Fruit fly (Drosophila melanogaster) whole organism, embryonic: ENCODE data around the gene CG5498.

ENCODE experiments used
- BtbVII ChIP-seq: fragments of 200-800 bp; sonication (Bioruptor generic); optimal IDR thresholded peaks from 3 replicates; lab custom pipeline; 2017; ENCODE audit warnings: missing biosample characterization, mild to moderate bottlenecking, missing genetic modification characterization
- CG10979 ChIP-seq: fragments of 200-800 bp; sonication (Bioruptor generic); optimal IDR thresholded peaks from 2 replicates; lab custom pipeline; 2018; ENCODE audit warnings: missing biosample characterization, mild to moderate bottlenecking, missing genetic modification characterization, moderate library complexity
- CG11398 ChIP-seq: fragments of 200-800 bp; sonication (Bioruptor generic); optimal IDR thresholded peaks from 2 replicates; lab custom pipeline; 2016; ENCODE audit warnings: missing biosample characterization, missing genetic modification characterization
- CG11456 ChIP-seq: fragments of 200-800 bp; sonication (Bioruptor generic); IDR thresholded peaks from 3 replicates; pipeline ENCODE4 v1.3.6; 2022; ENCODE audit warnings: missing biosample characterization, missing genetic modification characterization
- CG11696 ChIP-seq: fragments of 200-800 bp; sonication (Bioruptor generic); IDR thresholded peaks from 2 replicates; pipeline ENCODE4 v1.3.6; 2022; ENCODE audit warnings: missing biosample characterization, missing genetic modification characterization
- CG12104 ChIP-seq: fragments of 200-800 bp; sonication (Bioruptor generic); optimal IDR thresholded peaks from 3 replicates; lab custom pipeline; 2016; ENCODE audit warnings: missing biosample characterization, missing genetic modification characterization
- CG1233 ChIP-seq: fragments of 200-800 bp; sonication (Bioruptor generic); optimal IDR thresholded peaks from 4 replicates; lab custom pipeline; 2018; ENCODE audit warnings: missing biosample characterization, mild to moderate bottlenecking, missing genetic modification characterization
- CG12659 ChIP-seq: fragments of 200-800 bp; sonication (Bioruptor generic); optimal IDR thresholded peaks from 3 replicates; lab custom pipeline; 2017; ENCODE audit warnings: mild to moderate bottlenecking, missing biosample characterization, missing genetic modification reagents, missing genetic modification characterization
- CG12744 ChIP-seq: fragments of 200-800 bp; sonication (Bioruptor generic); optimal IDR thresholded peaks from 2 replicates; lab custom pipeline; 2016; ENCODE audit warnings: missing biosample characterization, missing genetic modification characterization
- CG13287 ChIP-seq: fragments of 200-800 bp; sonication (Bioruptor generic); IDR thresholded peaks from 2 replicates; pipeline ENCODE4 v1.3.6; 2022; ENCODE audit warnings: missing biosample characterization, missing genetic modification characterization; ENCODE audit not compliant: partially characterized antibody
- CG14441 ChIP-seq: fragments of 200-800 bp; sonication (Bioruptor generic); IDR thresholded peaks from 2 replicates; pipeline ENCODE4 v1.3.6; 2022; ENCODE audit warnings: missing biosample characterization, missing genetic modification characterization
- CG14965 ChIP-seq: fragments of 200-800 bp; sonication (Bioruptor generic); optimal IDR thresholded peaks from 2 replicates; lab custom pipeline; 2016; ENCODE audit warnings: missing biosample characterization, missing genetic modification characterization, borderline replicate concordance
- CG18011 ChIP-seq: fragments of 200-800 bp; sonication (Bioruptor generic); optimal IDR thresholded peaks from 2 replicates; lab custom pipeline; 2017; ENCODE audit warnings: missing biosample characterization, missing genetic modification characterization, mild to moderate bottlenecking, moderate library complexity, missing genotype
- CG33213 ChIP-seq: fragments of 200-800 bp; sonication (Bioruptor generic); optimal IDR thresholded peaks from 3 replicates; lab custom pipeline; 2016; ENCODE audit warnings: missing biosample characterization, missing genetic modification characterization
- CG4404 ChIP-seq: fragments of 200-800 bp; sonication (Bioruptor generic); IDR thresholded peaks from 2 replicates; pipeline ENCODE4 v1.3.6; 2022; ENCODE audit warnings: missing biosample characterization, missing genetic modification characterization
- CG6791 ChIP-seq: fragments of 200-800 bp; sonication (Bioruptor generic); IDR thresholded peaks from 3 replicates; pipeline ENCODE4 v1.3.6; 2022; ENCODE audit warnings: missing biosample characterization, missing genetic modification characterization; ENCODE audit not compliant: partially characterized antibody
- CG6813 ChIP-seq: fragments of 200-800 bp; sonication (Bioruptor generic); optimal IDR thresholded peaks from 2 replicates; lab custom pipeline; 2017; ENCODE audit warnings: missing biosample characterization, missing genetic modification characterization, mild to moderate bottlenecking, moderate library complexity, missing genetic modification reagents
- CG8944 ChIP-seq: fragments of 200-800 bp; sonication (Bioruptor generic); optimal IDR thresholded peaks from 3 replicates; lab custom pipeline; 2016; ENCODE audit warnings: missing biosample characterization, missing genetic modification characterization
- CG9727 ChIP-seq: fragments of 200-800 bp; sonication (Bioruptor generic); optimal IDR thresholded peaks from 3 replicates; lab custom pipeline; 2017; ENCODE audit warnings: missing biosample characterization, mild to moderate bottlenecking, missing genetic modification characterization
- CkIIα-i1 ChIP-seq: fragments of 200-800 bp; sonication (Bioruptor generic); IDR thresholded peaks from 2 replicates; pipeline ENCODE4 v1.3.6; 2022; ENCODE audit warnings: missing biosample characterization, missing genetic modification characterization
- Dbx ChIP-seq: fragments of 200-800 bp; sonication (Bioruptor generic); IDR thresholded peaks from 3 replicates; pipeline ENCODE4 v1.3.6; 2022; ENCODE audit warnings: missing biosample characterization, missing genetic modification characterization
- Drgx ChIP-seq: fragments of 200-800 bp; sonication (Bioruptor generic); IDR thresholded peaks from 2 replicates; pipeline ENCODE4 v1.3.6; 2022; ENCODE audit warnings: missing biosample characterization, missing genetic modification characterization
- Ets97D ChIP-seq: fragments of 200-800 bp; sonication (Bioruptor generic); optimal IDR thresholded peaks from 3 replicates; lab custom pipeline; 2016; ENCODE audit warnings: missing biosample characterization, missing genetic modification characterization
- Fer3 ChIP-seq: fragments of 200-800 bp; sonication (Bioruptor generic); optimal IDR thresholded peaks from 2 replicates; lab custom pipeline; 2018; ENCODE audit warnings: missing biosample characterization, mild to moderate bottlenecking, missing genetic modification characterization, moderate library complexity
- HLHmδ ChIP-seq: fragments of 200-800 bp; sonication (Bioruptor generic); optimal IDR thresholded peaks from 2 replicates; lab custom pipeline; 2018; ENCODE audit warnings: missing biosample characterization, mild to moderate bottlenecking, missing genetic modification characterization, moderate library complexity
- Hand ChIP-seq: fragments of 200-800 bp; sonication (Bioruptor generic); optimal IDR thresholded peaks from 2 replicates; lab custom pipeline; 2017; ENCODE audit warnings: mild to moderate bottlenecking, missing biosample characterization, missing genetic modification reagents, missing genetic modification characterization
- Myb ChIP-seq: fragments of 200-800 bp; sonication (Bioruptor generic); optimal IDR thresholded peaks from 2 replicates; lab custom pipeline; 2016; ENCODE audit warnings: missing biosample characterization, missing genetic modification characterization
- Oli ChIP-seq: fragments of 200-800 bp; sonication (Bioruptor generic); optimal IDR thresholded peaks from 2 replicates; lab custom pipeline; 2018; ENCODE audit warnings: missing biosample characterization, mild to moderate bottlenecking, missing genetic modification characterization, moderate library complexity
- Scr ChIP-seq: fragments of 200-800 bp; sonication (Bioruptor generic); IDR thresholded peaks from 2 replicates; pipeline ENCODE4 v1.3.6; 2022; ENCODE audit warnings: missing biosample characterization, missing genetic modification characterization; ENCODE audit not compliant: partially characterized antibody
- Stat92E ChIP-seq, 3 experiments: fragments of >200 bp in 2 of 3; fragments of 200-800 bp in 1 of 3; sonication (Bioruptor generic) in 1 of 3; optimal IDR thresholded peaks; 2 replicates each; lab custom pipeline; 2017 to 2019; ENCODE audit warnings: missing biosample characterization in 3 of 3, missing genetic modification characterization in 3 of 3, mild to moderate bottlenecking in 1 of 3, moderate library complexity in 1 of 3
- Usf ChIP-seq: fragments of 200-800 bp; sonication (Bioruptor generic); optimal IDR thresholded peaks from 2 replicates; lab custom pipeline; 2017; ENCODE audit warnings: missing genotype, missing biosample characterization, missing genetic modification characterization
- ase ChIP-seq: fragments of 200-800 bp; sonication (Bioruptor generic); IDR thresholded peaks from 3 replicates; pipeline ENCODE4 v1.3.6; 2022; ENCODE audit warnings: missing biosample characterization, missing genetic modification characterization
- ash1 ChIP-seq: fragments of 200-800 bp; sonication (Bioruptor generic); optimal IDR thresholded peaks from 2 replicates; lab custom pipeline; 2018; ENCODE audit warnings: missing biosample characterization, mild to moderate bottlenecking, missing genetic modification characterization
- ato ChIP-seq: fragments of 200-800 bp; sonication (Bioruptor generic); IDR thresholded peaks from 2 replicates; pipeline ENCODE4 v1.3.6; 2022; ENCODE audit warnings: missing biosample characterization, missing genetic modification characterization; ENCODE audit not compliant: partially characterized antibody
- cg ChIP-seq: fragments of 200-800 bp; sonication (Bioruptor generic); optimal IDR thresholded peaks from 3 replicates; lab custom pipeline; 2019; ENCODE audit warnings: missing biosample characterization, mild to moderate bottlenecking, missing genetic modification characterization, moderate library complexity
- crp ChIP-seq, 2 experiments: fragments of 200-800 bp; sonication (Bioruptor generic); optimal IDR thresholded peaks; 2 replicates in 1 of 2; 3 replicates in 1 of 2; lab custom pipeline; 2017; ENCODE audit warnings: missing biosample characterization in 2 of 2, missing genetic modification characterization in 2 of 2, mild to moderate bottlenecking in 1 of 2, moderate library complexity in 1 of 2
- dan ChIP-seq: fragments of 200-800 bp; sonication (Bioruptor generic); IDR thresholded peaks from 2 replicates; pipeline ENCODE4 v1.3.6; 2022; ENCODE audit warnings: missing biosample characterization, missing genetic modification characterization
- dm ChIP-seq: fragments of 200-800 bp; sonication (Bioruptor generic); optimal IDR thresholded peaks from 3 replicates; lab custom pipeline; 2016; ENCODE audit warnings: missing biosample characterization, missing genetic modification characterization
- dmrt11E ChIP-seq: fragments of 200-800 bp; sonication (Bioruptor generic); optimal IDR thresholded peaks from 3 replicates; lab custom pipeline; 2018; ENCODE audit warnings: missing biosample characterization, mild to moderate bottlenecking, missing genetic modification characterization, moderate library complexity
- fd102C ChIP-seq: fragments of 200-800 bp; sonication (Bioruptor generic); optimal IDR thresholded peaks from 2 replicates; lab custom pipeline; 2018; ENCODE audit warnings: missing biosample characterization, mild to moderate bottlenecking, missing genetic modification characterization, moderate library complexity
- ftz-f1 ChIP-seq: fragments of 200-800 bp; sonication (Bioruptor generic); optimal IDR thresholded peaks from 2 replicates; lab custom pipeline; 2016; ENCODE audit warnings: missing biosample characterization, missing genetic modification characterization
- fu2 ChIP-seq: fragments of 200-800 bp; sonication (Bioruptor generic); optimal IDR thresholded peaks from 2 replicates; lab custom pipeline; 2016; ENCODE audit warnings: missing biosample characterization, missing genetic modification characterization
- hb ChIP-seq: fragments of 200-800 bp; sonication (Bioruptor generic); IDR thresholded peaks from 3 replicates; pipeline ENCODE4 v1.3.6; 2022; ENCODE audit warnings: missing biosample characterization, missing genetic modification characterization; ENCODE audit not compliant: partially characterized antibody
- lov ChIP-seq, 2 experiments: fragments of 200-800 bp in 1 of 2; fragments of >200 bp in 1 of 2; sonication (Bioruptor generic) in 1 of 2; IDR thresholded peaks in 1 of 2; optimal IDR thresholded peaks in 1 of 2; 2 replicates in 1 of 2; 3 replicates in 1 of 2; pipeline versions ENCODE4 v1.3.6 to Lab custom; 2017 to 2022; ENCODE audit warnings: missing biosample characterization in 1 of 2, missing genetic modification characterization in 1 of 2
- phol ChIP-seq: fragments of 200-800 bp; sonication (Bioruptor generic); optimal IDR thresholded peaks from 3 replicates; lab custom pipeline; 2018; ENCODE audit warnings: missing biosample characterization, mild to moderate bottlenecking, missing genetic modification characterization, moderate library complexity
- pzg ChIP-seq: fragments of 200-800 bp; sonication (Bioruptor generic); optimal IDR thresholded peaks from 3 replicates; lab custom pipeline; 2018; ENCODE audit warnings: missing biosample characterization, mild to moderate bottlenecking, missing genetic modification characterization, moderate library complexity
- run ChIP-seq: fragments of 200-800 bp; sonication (Bioruptor generic); optimal IDR thresholded peaks from 3 replicates; lab custom pipeline; 2018; ENCODE audit warnings: missing biosample characterization, mild to moderate bottlenecking, missing genetic modification characterization
- tx ChIP-seq: fragments of 200-800 bp; sonication (Bioruptor generic); optimal IDR thresholded peaks from 2 replicates; lab custom pipeline; 2016; ENCODE audit warnings: missing biosample characterization, missing genetic modification characterization
- wdn ChIP-seq: fragments of 200-800 bp; sonication (Bioruptor generic); IDR thresholded peaks from 2 replicates; pipeline ENCODE4 v1.3.6; 2022; ENCODE audit warnings: missing biosample characterization, missing genetic modification characterization
- zfh2 ChIP-seq: fragments of 200-800 bp; sonication (Bioruptor generic); optimal IDR thresholded peaks from 2 replicates; lab custom pipeline; 2016; ENCODE audit warnings: missing biosample characterization, missing genetic modification characterization

The CG5498 gene

DNA sequence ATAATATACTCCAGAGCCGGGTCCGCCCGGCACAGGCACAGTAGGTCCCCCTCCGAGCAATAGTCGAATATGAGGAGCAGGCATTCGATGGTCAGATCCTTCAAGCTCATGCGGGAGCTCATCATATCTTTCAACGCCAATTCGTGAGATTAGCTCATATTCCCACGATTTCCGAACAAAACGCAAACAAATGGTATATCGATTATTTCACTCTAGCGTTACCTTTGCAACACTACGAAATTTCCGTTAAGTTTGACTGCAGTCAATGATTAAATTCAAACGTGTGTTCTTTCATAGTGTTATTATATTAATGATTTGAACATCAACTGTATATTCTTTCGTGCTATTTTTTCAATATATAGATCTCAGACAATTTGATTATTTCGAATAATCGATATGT, 9.4 kb upstream of the CG5498 start, which contains the start of gene CG33969 (continued):
- TF ChIP-seq cg (GFP tag; lab: Kevin White, UChicago) (no peak), hb (GFP tag; lab: Robert Waterston, UW) (no peak), ase (GFP tag; lab: Robert Waterston, UW) (no peak), fu2 (GFP tag; lab: Kevin White, UChicago) (no peak), phol (tag; lab: Kevin White, UChicago) (no peak), dan (GFP tag; lab: Robert Waterston, UW) (no peak), Hand (GFP tag; lab: Kevin White, UChicago) (no peak), CG11398 (no peak), wdn (GFP tag; lab: Robert Waterston, UW) (no peak), CG1233 (GFP tag; lab: Kevin White, UChicago) (no peak), fd102C (GFP tag; lab: Kevin White, UChicago) (no peak), CG18011 (GFP tag; lab: Kevin White, UChicago) (no peak), CG11696 (GFP tag; lab: Robert Waterston, UW) (no peak), Ets97D (GFP tag; lab: Kevin White, UChicago) (peak; percentile 37), Myb (peak; percentile 96), zfh2 (GFP tag; lab: Kevin White, UChicago) (no peak), CG13287 (peak; percentile 58), Oli (no peak), HLHmδ (GFP tag; lab: Kevin White, UChicago) (no peak), ftz-f1 (no peak), pzg (GFP tag; lab: Kevin White, UChicago) (peak; percentile 47), CG33213 (GFP tag; lab: Kevin White, UChicago) (no peak), tx (GFP tag; lab: Kevin White, UChicago) (no peak), Drgx (GFP tag; lab: Robert Waterston, UW) (no peak), CG8944 (no peak), CG12659 (GFP tag; lab: Kevin White, UChicago) (peak; percentile 22), lov (optimal IDR thresholded peaks at IDR 0.05; lab: Kevin White, UChicago) (no peak), lov (GFP tag; IDR thresholded peaks at IDR 0.05; lab: Robert Waterston, UW) (no peak), CG14965 (GFP tag; lab: Kevin White, UChicago) (no peak), crp (GFP tag; optimal IDR thresholded peaks at IDR 0.05; lab: Kevin White, UChicago) (peak in 1 of 2 experiments; percentile 35), ato (GFP tag; lab: Robert Waterston, UW) (0 out of 2 replicates have a peak, but pooled peaks have one; percentile 26), Scr (GFP tag; lab: Robert Waterston, UW) (peak; percentile 55; the same call in 1 of the 2 replicates), BtbVII (GFP tag; lab: Kevin White, UChicago) (no peak), ash1 (no peak), run (tag; lab: Kevin White, UChicago) (no peak), CG9727 (GFP tag; lab: Kevin White, UChicago) (no peak), CG6791 (GFP tag; lab: Robert Waterston, UW) (no peak), CG10979 (tag; lab: Kevin White, UChicago) (no peak), CG14441 (GFP tag; lab: Robert Waterston, UW) (no peak), Stat92E (GFP tag; optimal IDR thresholded peaks at IDR 0.05; lab: Kevin White, UChicago) (no peak), dm (GFP tag; lab: Kevin White, UChicago) (no peak), CG12104 (no peak), Fer3 (tag; lab: Kevin White, UChicago) (no peak), dmrt11E (tag; lab: Kevin White, UChicago) (no peak), CG6813 (GFP tag; lab: Kevin White, UChicago) (no peak), Usf (GFP tag; lab: Kevin White, UChicago) (no peak), CG12744 (GFP tag; lab: Kevin White, UChicago) (no peak), CG11456 (GFP tag; lab: Robert Waterston, UW) (no peak), CkIIα-i1 (GFP tag; lab: Robert Waterston, UW) (no peak), CG4404 (GFP tag; lab: Robert Waterston, UW) (no peak), Dbx (GFP tag; lab: Robert Waterston, UW) (no peak)
